Worm (Caenorhabditis elegans) whole organism, young adult: Measurements from ENCODE around the gene aqp-1.

Source experiments
- B0019.2 ChIP-seq: fragments of 200-800 bp; sonication (Bioruptor generic); conservative IDR thresholded peaks from 2 replicates; pipeline ENCODE4 v1.3.6; 2022; ENCODE audit warnings: missing genetic modification reagents, missing genetic modification characterization, missing compliant biosample characterization
- C06A6.2 ChIP-seq: fragments of 200-800 bp; sonication (Bioruptor generic); conservative IDR thresholded peaks from 2 replicates; pipeline ENCODE4 v1.3.6; 2022; ENCODE audit warnings: missing genetic modification characterization, missing compliant biosample characterization
- F49E8.2 ChIP-seq: sonication (generic microtip); optimal IDR thresholded peaks from 3 replicates; lab custom pipeline; 2017; ENCODE audit warnings: missing genetic modification characterization, mild to moderate bottlenecking, missing compliant biosample characterization, antibody characterized with exemption, moderate library complexity; ENCODE audit not compliant: insufficient read depth
- F57A8.1 ChIP-seq: fragments of 200-800 bp; sonication (Bioruptor generic); optimal IDR thresholded peaks from 2 replicates; lab custom pipeline; 2018; ENCODE audit warnings: mild to moderate bottlenecking, missing genetic modification characterization, moderate library complexity, missing compliant biosample characterization
- F57C9.4 ChIP-seq: sonication (generic microtip); optimal IDR thresholded peaks from 2 replicates; lab custom pipeline; 2017; ENCODE audit warnings: mild to moderate bottlenecking, missing genetic modification characterization, missing compliant biosample characterization
- K12H6.12 ChIP-seq: fragments of 200-800 bp; sonication (Bioruptor generic); optimal IDR thresholded peaks from 2 replicates; lab custom pipeline; 2018; ENCODE audit warnings: mild to moderate bottlenecking, missing genetic modification characterization, missing compliant biosample characterization
- Y67H2A.10 ChIP-seq: fragments of 200-800 bp; sonication (Bioruptor generic); conservative IDR thresholded peaks from 2 replicates; pipeline ENCODE4 v1.3.6; 2022; ENCODE audit warnings: missing genetic modification reagents, missing genetic modification characterization, missing compliant biosample characterization
- Y95B8A.8 ChIP-seq: fragments of 200-800 bp; sonication (Bioruptor generic); IDR thresholded peaks from 2 replicates; pipeline ENCODE4 v1.3.6; 2022; ENCODE audit warnings: missing genetic modification reagents, missing genetic modification characterization, missing compliant biosample characterization
- ama-1 ChIP-seq, 3 experiments: fragments of 150-350 bp in 1 of 3; sonication (generic microtip) in 2 of 3; optimal IDR thresholded peaks; 2 replicates each; lab custom pipeline; 2014 to 2018; ENCODE audit warnings: missing biosample characterization in 2 of 3, missing genetic modification characterization in 2 of 3, missing genetic modification reagents in 2 of 3
- atf-7 ChIP-seq: sonication (generic microtip); optimal IDR thresholded peaks from 2 replicates; lab custom pipeline; 2017; ENCODE audit warnings: mild to moderate bottlenecking, missing genetic modification characterization, missing compliant biosample characterization
- attf-6 ChIP-seq: fragments of 200-800 bp; sonication (Bioruptor generic); IDR thresholded peaks from 2 replicates; pipeline ENCODE4 v1.3.6; 2022; ENCODE audit warnings: missing genetic modification reagents, missing genetic modification characterization, missing compliant biosample characterization
- bed-1 ChIP-seq: fragments of 200-800 bp; sonication (Bioruptor generic); IDR thresholded peaks from 2 replicates; pipeline ENCODE4 v1.3.6; 2022; ENCODE audit warnings: missing genetic modification reagents, missing genetic modification characterization, missing compliant biosample characterization
- bed-2 ChIP-seq: fragments of 200-800 bp; sonication (Bioruptor generic); IDR thresholded peaks from 2 replicates; pipeline ENCODE4 v1.3.6; 2022; ENCODE audit warnings: missing genetic modification reagents, missing genetic modification characterization, missing compliant biosample characterization
- ccch-3 ChIP-seq: fragments of 200-800 bp; sonication (Bioruptor generic); optimal IDR thresholded peaks from 2 replicates; lab custom pipeline; 2018; ENCODE audit warnings: mild to moderate bottlenecking, missing genetic modification characterization, missing compliant biosample characterization
- ceh-100 ChIP-seq: fragments of 200-800 bp; sonication (Bioruptor generic); IDR thresholded peaks from 2 replicates; pipeline ENCODE4 v1.3.6; 2022; ENCODE audit warnings: missing genetic modification reagents, missing genetic modification characterization, missing compliant biosample characterization
- ceh-27 ChIP-seq: fragments of 200-800 bp; sonication (Bioruptor generic); optimal IDR thresholded peaks from 2 replicates; lab custom pipeline; 2018; ENCODE audit warnings: mild to moderate bottlenecking, missing genetic modification characterization, moderate library complexity, missing compliant biosample characterization
- ceh-40 ChIP-seq: fragments of 200-800 bp; sonication (Bioruptor generic); IDR thresholded peaks from 2 replicates; pipeline ENCODE4 v1.3.6; 2022; ENCODE audit warnings: missing genetic modification characterization, missing compliant biosample characterization
- ceh-58 ChIP-seq: fragments of 200-800 bp; sonication (Bioruptor generic); IDR thresholded peaks from 2 replicates; pipeline ENCODE4 v1.3.6; 2022; ENCODE audit warnings: missing genetic modification characterization, missing compliant biosample characterization
- ceh-79 ChIP-seq: sonication (generic microtip); optimal IDR thresholded peaks from 2 replicates; lab custom pipeline; 2017; ENCODE audit warnings: mild to moderate bottlenecking, missing genetic modification characterization, missing compliant biosample characterization
- die-1 ChIP-seq: sonication (generic microtip); optimal IDR thresholded peaks from 2 replicates; lab custom pipeline; 2016; ENCODE audit warnings: missing genotype, mild to moderate bottlenecking, missing genetic modification characterization, missing compliant biosample characterization
- egl-44 ChIP-seq: fragments of 200-800 bp; sonication (Bioruptor generic); IDR thresholded peaks from 2 replicates; pipeline ENCODE4 v1.3.6; 2022; ENCODE audit warnings: missing genetic modification reagents, missing genetic modification characterization, missing compliant biosample characterization
- egrh-3 ChIP-seq: fragments of 200-800 bp; sonication (Bioruptor generic); IDR thresholded peaks from 2 replicates; pipeline ENCODE4 v1.3.6; 2022; ENCODE audit warnings: missing genetic modification reagents, missing genetic modification characterization, missing compliant biosample characterization
- ekl-4 ChIP-seq: fragments of 200-800 bp; sonication (Bioruptor generic); IDR thresholded peaks from 2 replicates; pipeline ENCODE4 v1.3.6; 2022; ENCODE audit warnings: missing genetic modification reagents, missing genetic modification characterization, missing compliant biosample characterization
- hlh-12 ChIP-seq: sonication (generic microtip); optimal IDR thresholded peaks from 2 replicates; lab custom pipeline; 2016; ENCODE audit warnings: missing genetic modification characterization, missing compliant biosample characterization
- hmg-1.2 ChIP-seq: fragments of 200-800 bp; sonication (Bioruptor generic); IDR thresholded peaks from 2 replicates; pipeline ENCODE4 v1.3.6; 2022; ENCODE audit warnings: missing genetic modification reagents, missing genetic modification characterization, missing compliant biosample characterization
- hrde-1 ChIP-seq: sonication (generic microtip); optimal IDR thresholded peaks from 2 replicates; lab custom pipeline; 2016; ENCODE audit warnings: missing genetic modification characterization, mild to moderate bottlenecking, missing compliant biosample characterization, moderate library complexity, missing genotype, missing genetic modification reagents, borderline replicate concordance
- lag-1 ChIP-seq: fragments of 200-800 bp; sonication (Bioruptor generic); IDR thresholded peaks from 2 replicates; pipeline ENCODE4 v1.3.6; 2022; ENCODE audit warnings: missing genetic modification reagents, missing genetic modification characterization, missing compliant biosample characterization
- let-607 ChIP-seq, 2 experiments: fragments of 200-800 bp in 1 of 2; sonication (Bioruptor generic) in 1 of 2; sonication (generic microtip) in 1 of 2; optimal IDR thresholded peaks; 2 replicates each; lab custom pipeline; 2016 to 2018; ENCODE audit warnings: mild to moderate bottlenecking in 2 of 2, missing compliant biosample characterization in 2 of 2, missing genetic modification characterization in 2 of 2, moderate library complexity in 2 of 2, missing genotype in 1 of 2
- lin-26 ChIP-seq: fragments of 200-800 bp; sonication (Bioruptor generic); IDR thresholded peaks from 2 replicates; pipeline ENCODE4 v1.3.6; 2022; ENCODE audit warnings: missing genetic modification reagents, missing genetic modification characterization, missing compliant biosample characterization
- lin-54 ChIP-seq: fragments of 200-800 bp; sonication (Bioruptor generic); optimal IDR thresholded peaks from 2 replicates; lab custom pipeline; 2018; ENCODE audit warnings: mild to moderate bottlenecking, missing genetic modification characterization, missing compliant biosample characterization
- lir-1 ChIP-seq: fragments of 200-800 bp; sonication (Bioruptor generic); conservative IDR thresholded peaks from 2 replicates; pipeline ENCODE4 v1.3.6; 2022; ENCODE audit warnings: missing genetic modification reagents, missing genetic modification characterization, missing compliant biosample characterization
- lsl-1 ChIP-seq: fragments of 200-800 bp; sonication (Bioruptor generic); optimal IDR thresholded peaks from 2 replicates; lab custom pipeline; 2018; ENCODE audit warnings: mild to moderate bottlenecking, missing genetic modification characterization, moderate library complexity, missing compliant biosample characterization
- madf-10 ChIP-seq: sonication (generic microtip); optimal IDR thresholded peaks from 2 replicates; lab custom pipeline; 2016; ENCODE audit warnings: mild to moderate bottlenecking, missing genetic modification characterization, missing compliant biosample characterization
- madf-3 ChIP-seq: fragments of 200-800 bp; sonication (Bioruptor generic); IDR thresholded peaks from 2 replicates; pipeline ENCODE4 v1.3.6; 2022; ENCODE audit warnings: missing genetic modification reagents, missing genetic modification characterization, missing compliant biosample characterization
- madf-8 ChIP-seq: fragments of 200-800 bp; sonication (Bioruptor generic); conservative IDR thresholded peaks from 2 replicates; pipeline ENCODE4 v1.3.6; 2022; ENCODE audit warnings: missing genetic modification reagents, missing genetic modification characterization, missing compliant biosample characterization
- mcd-1 ChIP-seq: fragments of 200-800 bp; sonication (Bioruptor generic); IDR thresholded peaks from 2 replicates; pipeline ENCODE4 v1.3.6; 2022; ENCODE audit warnings: missing genetic modification reagents, missing genetic modification characterization, missing compliant biosample characterization
- mes-4 ChIP-seq: sonication (generic microtip); optimal IDR thresholded peaks from 2 replicates; lab custom pipeline; 2016; ENCODE audit warnings: missing genotype, missing genetic modification characterization, missing compliant biosample characterization
- mxl-1 ChIP-seq: sonication (generic microtip); optimal IDR thresholded peaks from 2 replicates; lab custom pipeline; 2016; ENCODE audit warnings: missing genetic modification characterization, missing compliant biosample characterization
- nhr-120 ChIP-seq: fragments of 200-800 bp; sonication (Bioruptor generic); IDR thresholded peaks from 2 replicates; pipeline ENCODE4 v1.3.6; 2022; ENCODE audit warnings: missing genetic modification characterization, missing compliant biosample characterization
- nhr-179 ChIP-seq: sonication (generic microtip); optimal IDR thresholded peaks from 2 replicates; lab custom pipeline; 2016; ENCODE audit warnings: mild to moderate bottlenecking, missing genetic modification characterization, missing compliant biosample characterization
- nhr-90 ChIP-seq: sonication (generic microtip); optimal IDR thresholded peaks from 2 replicates; lab custom pipeline; 2016; ENCODE audit warnings: missing genotype, mild to moderate bottlenecking, missing genetic modification characterization, missing compliant biosample characterization
- pha-4 ChIP-seq: fragments of 150-350 bp; sonication (generic microtip); optimal IDR thresholded peaks from 2 replicates; lab custom pipeline; 2014; ENCODE audit warnings: missing biosample characterization, missing genetic modification reagents, missing genetic modification characterization
- repo-1 ChIP-seq: sonication (generic microtip); optimal IDR thresholded peaks from 2 replicates; lab custom pipeline; 2017; ENCODE audit warnings: mild to moderate bottlenecking, missing genetic modification characterization, missing compliant biosample characterization
- sdz-38 ChIP-seq: sonication (generic microtip); optimal IDR thresholded peaks from 2 replicates; lab custom pipeline; 2016; ENCODE audit warnings: missing genotype, missing genetic modification characterization, missing compliant biosample characterization
- sptf-2 ChIP-seq: fragments of 200-800 bp; sonication (Bioruptor generic); optimal IDR thresholded peaks from 2 replicates; lab custom pipeline; 2018; ENCODE audit warnings: mild to moderate bottlenecking, missing genetic modification characterization, missing compliant biosample characterization
- unc-62 ChIP-seq: fragments of 150-350 bp; optimal IDR thresholded peaks from 2 replicates; lab custom pipeline; 2014; ENCODE audit warnings: missing biosample characterization, missing genetic modification reagents, missing genetic modification characterization
- ztf-18 ChIP-seq: sonication (generic microtip); optimal IDR thresholded peaks from 2 replicates; lab custom pipeline; 2016; ENCODE audit warnings: missing genotype, mild to moderate bottlenecking, missing genetic modification characterization, missing compliant biosample characterization

The aqp-1 gene

ce11 chrII:7200051-7200599 lies 38.0 kb downstream of the aqp-1 start, which contains the start of gene pcrg-1 (continued):
- TF ChIP-seq ztf-18 (tag; lab: Kevin White, UChicago) (peak; percentile 84), lir-1 (0 out of 2 replicates have a peak, but pooled peaks have one; percentile 40), K12H6.12 (peak; percentile 78), hrde-1 (tag; lab: Kevin White, UChicago) (peak; percentile 30), pha-4 (tag; lab: Kevin White, UChicago) (no peak), madf-10 (tag; lab: Kevin White, UChicago) (peak; percentile 59), let-607 (tag; optimal IDR thresholded peaks at IDR 0.05; lab: Kevin White, UChicago) (peak; percentile 40 to 43), lag-1 (GFP tag; lab: Robert Waterston, UW) (no peak), ccch-3 (no peak), bed-2 (peak; percentile 75; the same call in 1 of the 2 replicates), mes-4 (tag; lab: Kevin White, UChicago) (peak; percentile 83), sptf-2 (peak; percentile 82), ceh-27 (GFP tag; lab: Kevin White, UChicago) (peak; percentile 89), nhr-120 (GFP tag; lab: Robert Waterston, UW) (0 out of 2 replicates have a peak, but pooled peaks have one; percentile 35), lin-54 (peak; percentile 76), ceh-40 (GFP tag; lab: Robert Waterston, UW) (peak; percentile 86), lsl-1 (GFP tag; lab: Kevin White, UChicago) (peak; percentile 70), mcd-1 (peak; percentile 79; the same call in 1 of the 2 replicates), die-1 (peak; percentile 91), F57C9.4 (peak; percentile 10), ama-1 (optimal IDR thresholded peaks at IDR 0.05; lab: Kevin White, UChicago) (no peak), ama-1 (GFP tag; optimal IDR thresholded peaks at IDR 0.05; lab: Kevin White, UChicago) (peak; percentile 43 to 86), sdz-38 (peak; percentile 28), egl-44 (peak; percentile 80; the same call in 1 of the 2 replicates), hlh-12 (peak; percentile 11), nhr-179 (no peak), F49E8.2 (peak; percentile 76), bed-1 (GFP tag; lab: Robert Waterston, UW) (peak; percentile 80; the same call in 1 of the 2 replicates), atf-7 (peak; percentile 56), madf-8 (GFP tag; lab: Robert Waterston, UW) (peak; percentile 53), C06A6.2 (GFP tag; lab: Robert Waterston, UW) (peak; percentile 69; the same call in 1 of the 2 replicates), ceh-58 (GFP tag; lab: Robert Waterston, UW) (0 out of 2 replicates have a peak, but pooled peaks have one; percentile 7), unc-62 (GFP tag; lab: Kevin White, UChicago) (no peak), egrh-3 (peak; percentile 58; the same call in 1 of the 2 replicates), Y95B8A.8 (GFP tag; lab: Robert Waterston, UW) (peak; percentile 51; the same call in 1 of the 2 replicates), lin-26 (GFP tag; lab: Robert Waterston, UW) (peak; percentile 95), Y67H2A.10 (GFP tag; lab: Robert Waterston, UW) (no peak), repo-1 (tag; lab: Kevin White, UChicago) (peak; percentile 87), attf-6 (GFP tag; lab: Robert Waterston, UW) (peak; percentile 88), hmg-1.2 (peak; percentile 92), ceh-79 (peak; percentile 89), nhr-90 (tag; lab: Kevin White, UChicago) (peak; percentile 90), B0019.2 (GFP tag; lab: Robert Waterston, UW) (no peak), F57A8.1 (GFP tag; lab: Kevin White, UChicago) (peak; percentile 55), ceh-100 (GFP tag; lab: Robert Waterston, UW) (peak; percentile 73), madf-3 (GFP tag; lab: Robert Waterston, UW) (peak; percentile 84), mxl-1 (tag; lab: Kevin White, UChicago) (peak; percentile 80), ekl-4 (GFP tag; lab: Robert Waterston, UW) (peak; percentile 83)
